Fruit fly (Drosophila melanogaster) whole organism, embryonic: ENCODE data around the gene Rab18.

Experiments used
- Atf6 ChIP-seq: fragments of 200-800 bp; sonication (Bioruptor generic); IDR thresholded peaks from 2 replicates; pipeline ENCODE4 v1.3.6; 2022; ENCODE audit warnings: missing biosample characterization, missing genetic modification characterization
- Bgb ChIP-seq: fragments of 200-800 bp; sonication (Bioruptor generic); IDR thresholded peaks from 2 replicates; pipeline ENCODE4 v1.3.6; 2022; ENCODE audit warnings: missing biosample characterization, missing genetic modification characterization; ENCODE audit not compliant: partially characterized antibody
- CG10959 ChIP-seq: fragments of 200-800 bp; sonication (Bioruptor generic); IDR thresholded peaks from 2 replicates; pipeline ENCODE4 v1.3.6; 2022; ENCODE audit warnings: missing biosample characterization, missing genetic modification characterization
- CG12071 ChIP-seq: fragments of 200-800 bp; sonication (Bioruptor generic); optimal IDR thresholded peaks from 3 replicates; lab custom pipeline; 2018; ENCODE audit warnings: missing biosample characterization, mild to moderate bottlenecking, missing genetic modification characterization
- CG12236 ChIP-seq: fragments of 200-800 bp; sonication (Bioruptor generic); optimal IDR thresholded peaks from 2 replicates; lab custom pipeline; 2016; ENCODE audit warnings: missing biosample characterization, missing genetic modification characterization
- CG12744 ChIP-seq: fragments of 200-800 bp; sonication (Bioruptor generic); optimal IDR thresholded peaks from 2 replicates; lab custom pipeline; 2016; ENCODE audit warnings: missing biosample characterization, missing genetic modification characterization
- CG14965 ChIP-seq: fragments of 200-800 bp; sonication (Bioruptor generic); optimal IDR thresholded peaks from 2 replicates; lab custom pipeline; 2016; ENCODE audit warnings: missing biosample characterization, missing genetic modification characterization, borderline replicate concordance
- CG1529 ChIP-seq: fragments of 200-800 bp; sonication (Bioruptor generic); optimal IDR thresholded peaks from 3 replicates; lab custom pipeline; 2018; ENCODE audit warnings: missing biosample characterization, missing genetic modification characterization
- CG1603 ChIP-seq: fragments of 200-800 bp; sonication (Bioruptor generic); optimal IDR thresholded peaks from 2 replicates; lab custom pipeline; 2019; ENCODE audit warnings: missing biosample characterization, mild to moderate bottlenecking, missing genetic modification characterization, moderate library complexity
- CG16815 ChIP-seq: fragments of 200-800 bp; sonication (Bioruptor generic); optimal IDR thresholded peaks from 3 replicates; lab custom pipeline; 2017; ENCODE audit warnings: missing biosample characterization, mild to moderate bottlenecking, missing genetic modification characterization
- CG17359 ChIP-seq: fragments of 200-800 bp; sonication (Bioruptor generic); optimal IDR thresholded peaks from 3 replicates; lab custom pipeline; 2018; ENCODE audit warnings: missing biosample characterization, mild to moderate bottlenecking, missing genetic modification characterization, moderate library complexity
- CG2120 ChIP-seq: fragments of 200-800 bp; sonication (Bioruptor generic); optimal IDR thresholded peaks from 3 replicates; lab custom pipeline; 2016; ENCODE audit warnings: missing biosample characterization, missing genetic modification characterization
- CG2712 ChIP-seq: fragments of 200-800 bp; optimal IDR thresholded peaks from 3 replicates; lab custom pipeline; 2019; ENCODE audit warnings: missing biosample characterization, mild to moderate bottlenecking, missing genetic modification characterization, moderate library complexity
- CG31441 ChIP-seq: fragments of 200-800 bp; sonication (Bioruptor generic); IDR thresholded peaks from 2 replicates; pipeline ENCODE4 v1.3.6; 2022; ENCODE audit warnings: missing biosample characterization, missing genetic modification characterization
- CG32772 ChIP-seq: fragments of 200-800 bp; sonication (Bioruptor generic); IDR thresholded peaks from 2 replicates; pipeline ENCODE4 v1.3.6; 2022; ENCODE audit warnings: missing biosample characterization, missing genetic modification characterization
- CG5245 ChIP-seq: fragments of 200-800 bp; sonication (Bioruptor generic); optimal IDR thresholded peaks from 3 replicates; lab custom pipeline; 2016; ENCODE audit warnings: missing biosample characterization, missing genetic modification characterization
- CG6791 ChIP-seq: fragments of 200-800 bp; sonication (Bioruptor generic); IDR thresholded peaks from 3 replicates; pipeline ENCODE4 v1.3.6; 2022; ENCODE audit warnings: missing biosample characterization, missing genetic modification characterization; ENCODE audit not compliant: partially characterized antibody
- D ChIP-seq, 2 experiments: fragments of 200-800 bp in 1 of 2; fragments of >200 bp in 1 of 2; sonication (Bioruptor generic) in 1 of 2; optimal IDR thresholded peaks; 2 replicates in 1 of 2; 3 replicates in 1 of 2; lab custom pipeline; 2017; ENCODE audit warnings: mild to moderate bottlenecking in 1 of 2, missing biosample characterization in 1 of 2, missing genetic modification characterization in 1 of 2, missing genetic modification reagents in 1 of 2
- D19A ChIP-seq: fragments of 200-800 bp; optimal IDR thresholded peaks from 3 replicates; lab custom pipeline; 2019; ENCODE audit warnings: missing biosample characterization, mild to moderate bottlenecking, missing genetic modification characterization, moderate library complexity
- Dp ChIP-seq: fragments of 200-800 bp; sonication (Bioruptor generic); optimal IDR thresholded peaks from 2 replicates; lab custom pipeline; 2018; ENCODE audit warnings: missing biosample characterization, mild to moderate bottlenecking, missing genetic modification characterization, moderate library complexity
- Ets97D ChIP-seq: fragments of 200-800 bp; sonication (Bioruptor generic); optimal IDR thresholded peaks from 3 replicates; lab custom pipeline; 2016; ENCODE audit warnings: missing biosample characterization, missing genetic modification characterization
- Gug ChIP-seq: fragments of 200-800 bp; sonication (Bioruptor generic); IDR thresholded peaks from 4 replicates; pipeline ENCODE4 v1.3.6; 2022; ENCODE audit warnings: missing biosample characterization, missing genetic modification characterization
- Kr ChIP-seq: fragments of 200-800 bp; sonication (Bioruptor generic); optimal IDR thresholded peaks from 2 replicates; lab custom pipeline; 2017; ENCODE audit warnings: missing biosample characterization, mild to moderate bottlenecking, missing genetic modification characterization
- Myb ChIP-seq: fragments of 200-800 bp; sonication (Bioruptor generic); optimal IDR thresholded peaks from 2 replicates; lab custom pipeline; 2016; ENCODE audit warnings: missing biosample characterization, missing genetic modification characterization
- Neu2 ChIP-seq: fragments of 200-800 bp; sonication (Bioruptor generic); optimal IDR thresholded peaks from 3 replicates; lab custom pipeline; 2016; ENCODE audit warnings: missing biosample characterization, missing genetic modification characterization, borderline replicate concordance
- Oli ChIP-seq: fragments of 200-800 bp; sonication (Bioruptor generic); optimal IDR thresholded peaks from 2 replicates; lab custom pipeline; 2018; ENCODE audit warnings: missing biosample characterization, mild to moderate bottlenecking, missing genetic modification characterization, moderate library complexity
- Poxn ChIP-seq: fragments of 200-800 bp; sonication (Bioruptor generic); IDR thresholded peaks from 2 replicates; pipeline ENCODE4 v1.3.6; 2022; ENCODE audit warnings: missing biosample characterization, missing genetic modification characterization
- Ptx1 ChIP-seq: fragments of 200-800 bp; sonication (Bioruptor generic); IDR thresholded peaks from 2 replicates; pipeline ENCODE4 v1.3.6; 2022; ENCODE audit warnings: missing biosample characterization, missing genetic modification characterization
- Usf ChIP-seq: fragments of 200-800 bp; sonication (Bioruptor generic); optimal IDR thresholded peaks from 2 replicates; lab custom pipeline; 2017; ENCODE audit warnings: missing genotype, missing biosample characterization, missing genetic modification characterization
- Xrp1 ChIP-seq: fragments of 200-800 bp; sonication (Bioruptor generic); IDR thresholded peaks from 2 replicates; pipeline ENCODE4 v1.3.6; 2022; ENCODE audit warnings: missing biosample characterization, missing genetic modification characterization
- aop ChIP-seq: fragments of 200-800 bp; sonication (Bioruptor generic); IDR thresholded peaks from 2 replicates; pipeline ENCODE4 v1.3.6; 2022; ENCODE audit warnings: missing biosample characterization, missing genetic modification characterization
- bigmax ChIP-seq: fragments of 200-800 bp; sonication (Bioruptor generic); optimal IDR thresholded peaks from 2 replicates; lab custom pipeline; 2018; ENCODE audit warnings: missing biosample characterization, mild to moderate bottlenecking, missing genetic modification characterization
- br ChIP-seq: fragments of >200 bp; optimal IDR thresholded peaks from 2 replicates; lab custom pipeline; 2017
- cg ChIP-seq: fragments of 200-800 bp; sonication (Bioruptor generic); optimal IDR thresholded peaks from 3 replicates; lab custom pipeline; 2019; ENCODE audit warnings: missing biosample characterization, mild to moderate bottlenecking, missing genetic modification characterization, moderate library complexity
- chinmo ChIP-seq: fragments of 200-800 bp; sonication (Bioruptor generic); IDR thresholded peaks from 4 replicates; pipeline ENCODE4 v1.3.6; 2022; ENCODE audit warnings: missing biosample characterization, missing genetic modification characterization; ENCODE audit not compliant: partially characterized antibody
- chm ChIP-seq: fragments of 200-800 bp; sonication (Bioruptor generic); IDR thresholded peaks from 2 replicates; pipeline ENCODE4 v1.3.6; 2022; ENCODE audit warnings: missing biosample characterization, missing genetic modification characterization
- fd96Cb ChIP-seq: fragments of 200-800 bp; sonication (Bioruptor generic); optimal IDR thresholded peaks from 2 replicates; lab custom pipeline; 2018; ENCODE audit warnings: missing biosample characterization, mild to moderate bottlenecking, missing genetic modification characterization, moderate library complexity
- her ChIP-seq: fragments of 200-800 bp; sonication (Bioruptor generic); optimal IDR thresholded peaks from 2 replicates; lab custom pipeline; 2016; ENCODE audit warnings: missing biosample characterization, missing genetic modification characterization
- jigr1 ChIP-seq: fragments of 200-800 bp; sonication (Bioruptor generic); IDR thresholded peaks from 3 replicates; pipeline ENCODE4 v1.3.6; 2022; ENCODE audit warnings: missing biosample characterization, missing genetic modification characterization
- lov ChIP-seq, 2 experiments: fragments of 200-800 bp in 1 of 2; fragments of >200 bp in 1 of 2; sonication (Bioruptor generic) in 1 of 2; IDR thresholded peaks in 1 of 2; optimal IDR thresholded peaks in 1 of 2; 2 replicates in 1 of 2; 3 replicates in 1 of 2; pipeline versions ENCODE4 v1.3.6 to Lab custom; 2017 to 2022; ENCODE audit warnings: missing biosample characterization in 1 of 2, missing genetic modification characterization in 1 of 2
- mam ChIP-seq: fragments of 200-800 bp; sonication (Bioruptor generic); optimal IDR thresholded peaks from 3 replicates; lab custom pipeline; 2016; ENCODE audit warnings: missing biosample characterization, missing genetic modification characterization
- pan ChIP-seq, 4 experiments: fragments of >200 bp in 3 of 4; fragments of 200-800 bp in 1 of 4; sonication (Bioruptor generic) in 1 of 4; optimal IDR thresholded peaks in 3 of 4; IDR thresholded peaks in 1 of 4; 2 replicates each; pipeline versions ENCODE4 v1.3.6 to Lab custom; 2017 to 2022; ENCODE audit warnings: missing biosample characterization in 2 of 4, missing genetic modification characterization in 2 of 4, mixed read lengths in 1 of 4
- peb ChIP-seq: fragments of 200-800 bp; sonication (Bioruptor generic); IDR thresholded peaks from 2 replicates; pipeline ENCODE4 v1.3.6; 2022; ENCODE audit warnings: missing biosample characterization, missing genetic modification characterization
- pum ChIP-seq: fragments of 200-800 bp; sonication (Bioruptor generic); optimal IDR thresholded peaks from 2 replicates; lab custom pipeline; 2016; ENCODE audit warnings: missing biosample characterization, missing genetic modification characterization
- repo ChIP-seq: fragments of 200-800 bp; sonication (Bioruptor generic); optimal IDR thresholded peaks from 2 replicates; lab custom pipeline; 2016; ENCODE audit warnings: missing biosample characterization, missing genetic modification characterization
- rib ChIP-seq: fragments of 200-800 bp; sonication (Bioruptor generic); IDR thresholded peaks from 2 replicates; pipeline ENCODE4 v1.3.6; 2022; ENCODE audit warnings: missing biosample characterization, missing genetic modification characterization
- slp2 ChIP-seq: fragments of 200-800 bp; sonication (Bioruptor generic); optimal IDR thresholded peaks from 2 replicates; lab custom pipeline; 2016; ENCODE audit warnings: missing biosample characterization, missing genetic modification characterization
- toy ChIP-seq: fragments of 200-800 bp; sonication (Bioruptor generic); IDR thresholded peaks from 2 replicates; pipeline ENCODE4 v1.3.6; 2022; ENCODE audit warnings: missing biosample characterization, missing genetic modification characterization
- vfl ChIP-seq: fragments of 200-800 bp; sonication (Bioruptor generic); optimal IDR thresholded peaks from 2 replicates; lab custom pipeline; 2016; ENCODE audit warnings: missing biosample characterization, missing genetic modification characterization
- vvl ChIP-seq: fragments of 200-800 bp; sonication (Bioruptor generic); IDR thresholded peaks from 2 replicates; pipeline ENCODE4 v1.3.6; 2022; ENCODE audit warnings: missing biosample characterization, missing genetic modification characterization

Gene Rab18

DNA sequence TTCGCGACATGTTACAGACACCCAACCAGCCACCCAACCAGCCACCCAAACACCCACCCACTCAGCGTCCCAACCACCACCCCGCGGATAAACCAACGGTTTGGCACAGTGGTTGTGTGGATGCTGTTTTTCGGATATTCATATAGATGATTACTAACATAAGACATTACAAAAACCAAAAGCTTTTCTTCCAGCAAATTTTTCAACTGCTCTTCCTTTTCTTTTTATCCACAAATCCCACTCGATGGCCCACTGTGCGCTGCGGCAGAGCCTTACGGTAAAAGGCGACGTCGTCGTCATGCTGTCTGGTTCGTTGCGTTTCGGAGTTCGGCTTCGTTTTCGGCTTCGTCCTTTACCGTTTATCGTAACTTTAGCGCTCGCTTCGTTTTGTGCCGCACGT is 33.0 kb downstream of the Rab18 start (continued):
- peak; percentile 50 for TF ChIP-seq mam
- peak; percentile 69 for TF ChIP-seq chm
- no peak for TF ChIP-seq CG12744 (GFP tag; lab: Kevin White, UChicago)
- no peak for TF ChIP-seq CG12236 (GFP tag; lab: Kevin White, UChicago)
- TF ChIP-seq CG14965 (GFP tag; lab: Kevin White, UChicago): no peak
- peak; percentile 57 for TF ChIP-seq CG32772 (GFP tag; lab: Robert Waterston, UW)
- peak; percentile 27 for TF ChIP-seq Myb (GFP tag; lab: Kevin White, UChicago)
- peak; percentile 63 for TF ChIP-seq Ptx1 (GFP tag; lab: Robert Waterston, UW)
- TF ChIP-seq aop: no peak
- no peak for TF ChIP-seq jigr1 (GFP tag; lab: Robert Waterston, UW)
- no peak for TF ChIP-seq CG31441 (GFP tag; lab: Robert Waterston, UW)
- TF ChIP-seq D (optimal IDR thresholded peaks at IDR 0.05; lab: Kevin White, UChicago): no peak
- TF ChIP-seq D (GFP tag; optimal IDR thresholded peaks at IDR 0.05; lab: Kevin White, UChicago): no peak
- TF ChIP-seq Kr: no peak
- TF ChIP-seq bigmax: no peak
- TF ChIP-seq CG1603 (tag; lab: Kevin White, UChicago): peak; percentile 60
- TF ChIP-seq Dp (GFP tag; lab: Kevin White, UChicago): no peak
- TF ChIP-seq fd96Cb: peak; percentile 49
- peak; percentile 27 for TF ChIP-seq CG16815 (GFP tag; lab: Kevin White, UChicago)
- peak; percentile 5 for TF ChIP-seq slp2 (GFP tag; lab: Kevin White, UChicago)
- TF ChIP-seq Neu2 (GFP tag; lab: Kevin White, UChicago): no peak
- peak; percentile 48 for TF ChIP-seq her (GFP tag; lab: Kevin White, UChicago)
- TF ChIP-seq cg (GFP tag; lab: Kevin White, UChicago): no peak
- no peak for TF ChIP-seq pan (optimal IDR thresholded peaks at IDR 0.05; lab: Kevin White, UChicago)
- peak in 1 of 2 experiments; percentile 69 for TF ChIP-seq pan (GFP tag; optimal IDR thresholded peaks at IDR 0.05 in 1 of 2, IDR thresholded peaks at IDR 0.05 in 1 of 2)
- TF ChIP-seq lov (optimal IDR thresholded peaks at IDR 0.05; lab: Kevin White, UChicago): no peak
- 0 out of 3 replicates have a peak, but pooled peaks have one; percentile 28 for TF ChIP-seq lov (GFP tag; IDR thresholded peaks at IDR 0.05; lab: Robert Waterston, UW)
- peak; percentile 69 for TF ChIP-seq CG17359
- TF ChIP-seq repo: peak; percentile 50
- no peak for TF ChIP-seq br
- TF ChIP-seq D19A (tag; lab: Kevin White, UChicago): peak; percentile 9
- peak; percentile 54; the same call in 2 of the 4 replicates for TF ChIP-seq Gug (GFP tag; lab: Robert Waterston, UW)
- TF ChIP-seq Oli (tag; lab: Kevin White, UChicago): peak; percentile 52
- TF ChIP-seq vvl (GFP tag; lab: Robert Waterston, UW): peak; percentile 84
- peak; percentile 61; the same call in 1 of the 2 replicates for TF ChIP-seq rib (GFP tag; lab: Robert Waterston, UW)
- TF ChIP-seq Poxn (GFP tag; lab: Robert Waterston, UW): peak; percentile 36; the same call in 1 of the 2 replicates
- no peak for TF ChIP-seq chinmo (GFP tag; lab: Robert Waterston, UW)
- TF ChIP-seq CG5245 (GFP tag; lab: Kevin White, UChicago): no peak
- peak; percentile 51 for TF ChIP-seq CG2712 (tag; lab: Kevin White, UChicago)
- peak; percentile 16 for TF ChIP-seq pum (GFP tag; lab: Kevin White, UChicago)
- peak; percentile 53 for TF ChIP-seq CG12071
- TF ChIP-seq CG10959 (GFP tag; lab: Robert Waterston, UW): peak; percentile 45; the same call in 1 of the 2 replicates
- no peak for TF ChIP-seq Ets97D (GFP tag; lab: Kevin White, UChicago)
- TF ChIP-seq toy (GFP tag; lab: Robert Waterston, UW): no peak
- TF ChIP-seq peb (GFP tag; lab: Robert Waterston, UW): peak; percentile 49; the same call in 1 of the 2 replicates
- TF ChIP-seq Usf (GFP tag; lab: Kevin White, UChicago): no peak
- peak; percentile 68 for TF ChIP-seq CG2120
- TF ChIP-seq Bgb (GFP tag; lab: Robert Waterston, UW): no peak
- TF ChIP-seq Xrp1 (GFP tag; lab: Robert Waterston, UW): peak; percentile 81
- TF ChIP-seq Atf6 (GFP tag; lab: Robert Waterston, UW): peak; percentile 75
- TF ChIP-seq CG1529 (GFP tag; lab: Kevin White, UChicago): no peak
- TF ChIP-seq CG6791 (GFP tag; lab: Robert Waterston, UW): no peak
- peak; percentile 39 for TF ChIP-seq vfl (GFP tag; lab: Kevin White, UChicago)
